Fruit fly (Drosophila melanogaster) Kc167 (cell line): Measurements from ENCODE around the gene Ldaf1.

Experiments
- Sin3A ChIP-seq: fragments of >200 bp; optimal IDR thresholded peaks from 2 replicates; lab custom pipeline; 2018; ENCODE audit warnings: missing external identifiers
- h ChIP-seq: fragments of >200 bp; optimal IDR thresholded peaks from 3 replicates; lab custom pipeline; 2018; ENCODE audit warnings: missing external identifiers
- insv ChIP-seq: fragments of >200 bp; optimal IDR thresholded peaks from 3 replicates; lab custom pipeline; 2018; ENCODE audit warnings: missing external identifiers
- psq ChIP-seq: fragments of >200 bp; optimal IDR thresholded peaks from 2 replicates; lab custom pipeline; 2017; ENCODE audit warnings: missing external identifiers

- no peak for TF ChIP-seq h (lab: Kevin White, UChicago)
- TF ChIP-seq insv (lab: Kevin White, UChicago), result no peak
- no peak for TF ChIP-seq psq (lab: Kevin White, UChicago)
- no peak for TF ChIP-seq Sin3A (lab: Kevin White, UChicago)
These were observed 28.1 kb downstream of the Ldaf1 start, which contains the start of the genes Pgam5 and Vps26 for dm6 chrX:1873515-1874126.
